Fruit fly (Drosophila melanogaster): ENCODE results near the gene Spn28F.

DNA sequence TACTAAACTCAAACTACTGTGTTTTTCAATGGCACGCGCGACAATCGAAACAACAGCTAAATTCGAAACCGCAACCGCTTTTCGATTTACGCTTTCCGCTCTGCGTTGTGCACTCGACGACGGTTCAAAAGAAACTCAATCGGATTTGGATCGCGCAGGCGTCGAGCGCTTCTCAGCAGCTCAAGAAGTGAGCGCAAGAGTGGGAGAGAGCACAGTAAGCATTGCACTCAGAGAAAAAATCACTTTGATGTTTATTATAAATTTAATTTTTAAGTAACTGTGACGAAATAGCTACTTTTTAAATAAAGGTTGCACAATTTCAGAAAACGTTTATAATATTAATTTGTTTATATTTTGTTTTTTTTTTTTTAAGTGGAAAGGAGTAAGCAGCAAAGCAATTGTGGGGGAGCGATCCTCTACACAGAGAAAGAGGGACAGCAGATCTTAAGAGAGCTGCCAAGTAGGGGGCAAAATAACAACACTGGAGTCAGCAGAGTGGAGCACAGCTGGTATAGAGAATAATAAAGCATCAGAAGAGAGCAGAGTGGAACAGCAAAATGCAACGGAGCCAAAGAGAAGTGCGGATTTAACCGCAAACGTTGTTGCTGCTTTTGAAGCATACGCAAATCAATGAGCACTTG lies 36.1 kb upstream of the Spn28F start:
- TF ChIP-seq D19A (tag; optimal IDR thresholded peaks at IDR 0.05) (peak; percentile 94), CG18262 (tag; optimal IDR thresholded peaks at IDR 0.05) (peak; percentile 97), seq (GFP tag; IDR thresholded peaks at IDR 0.05) (peak; percentile 98), CG12942 (GFP tag; optimal IDR thresholded peaks at IDR 0.05) (peak; percentile 97), CG10431 (GFP tag; optimal IDR thresholded peaks at IDR 0.05) (peak; percentile 95), E2f1 (GFP tag; IDR thresholded peaks at IDR 0.05) (peak; percentile 99), CG8944 (GFP tag; optimal IDR thresholded peaks at IDR 0.05) (peak; percentile 80), GATAe (GFP tag; conservative IDR thresholded peaks at IDR 0.05) (peak; percentile 78), CrebB (tag; optimal IDR thresholded peaks at IDR 0.05) (peak; percentile 96), CG4854 (GFP tag; optimal IDR thresholded peaks at IDR 0.05) (peak; percentile 90), fu2 (GFP tag; optimal IDR thresholded peaks at IDR 0.05) (peak; percentile 72), CG8924 (tag; optimal IDR thresholded peaks at IDR 0.05) (peak; percentile 96), CG10959 (GFP tag; IDR thresholded peaks at IDR 0.05) (peak; percentile 99), so (GFP tag; IDR thresholded peaks at IDR 0.05) (peak; percentile 99)
